Worm (Caenorhabditis elegans) whole organism, L1 larva: Measurements from ENCODE around the gene C45E5.1.

ENCODE experiments used
- C16A3.4 ChIP-seq: fragments of 150-350 bp; optimal IDR thresholded peaks from 2 replicates; lab custom pipeline; 2014; ENCODE audit warnings: missing biosample characterization, missing genetic modification characterization
- aha-1 ChIP-seq: fragments of 150-350 bp; optimal IDR thresholded peaks from 2 replicates; lab custom pipeline; 2014; ENCODE audit warnings: missing biosample characterization, missing genetic modification characterization
- dpl-1 ChIP-seq, 3 experiments: fragments of 150-350 bp in 2 of 3; sonication (generic microtip) in 1 of 3; optimal IDR thresholded peaks; 2 replicates each; lab custom pipeline; 2014 to 2017; ENCODE audit warnings: missing biosample characterization in 3 of 3, missing genetic modification characterization in 3 of 3, missing genetic modification reagents in 3 of 3
- egl-13 ChIP-seq: sonication (generic microtip); optimal IDR thresholded peaks from 2 replicates; lab custom pipeline; 2016; ENCODE audit warnings: missing genotype, missing genetic modification reagents, missing genetic modification characterization, missing compliant biosample characterization
- egl-27 ChIP-seq, 2 experiments: fragments of 150-350 bp in 1 of 2; sonication (generic microtip); optimal IDR thresholded peaks; 3 replicates each; lab custom pipeline; 2017 to 2018; ENCODE audit warnings: missing biosample characterization in 2 of 2, missing genetic modification characterization in 2 of 2, missing genetic modification reagents in 2 of 2
- elt-2 ChIP-seq: sonication (generic microtip); optimal IDR thresholded peaks from 2 replicates; lab custom pipeline; 2016; ENCODE audit warnings: missing genetic modification characterization, mild to moderate bottlenecking, inconsistent platforms, missing compliant biosample characterization, missing genetic modification reagents
- fos-1 ChIP-seq: fragments of 150-350 bp; optimal IDR thresholded peaks from 2 replicates; lab custom pipeline; 2014; ENCODE audit warnings: missing biosample characterization, missing genetic modification characterization
- jun-1 ChIP-seq: fragments of 150-350 bp; optimal IDR thresholded peaks from 2 replicates; lab custom pipeline; 2014; ENCODE audit warnings: missing biosample characterization, missing genetic modification reagents, missing genetic modification characterization
- mdl-1 ChIP-seq, 2 experiments: fragments of 150-350 bp; optimal IDR thresholded peaks; 2 replicates each; lab custom pipeline; 2014 to 2017; ENCODE audit warnings: missing biosample characterization in 2 of 2, missing genetic modification characterization in 2 of 2, inconsistent platforms in 1 of 2
- mef-2 ChIP-seq: fragments of 150-350 bp; optimal IDR thresholded peaks from 2 replicates; lab custom pipeline; 2014; ENCODE audit warnings: missing biosample characterization, missing genetic modification characterization
- sox-4 ChIP-seq: sonication (generic microtip); optimal IDR thresholded peaks from 2 replicates; lab custom pipeline; 2016; ENCODE audit warnings: missing genetic modification characterization, missing compliant biosample characterization
- unc-130 ChIP-seq: fragments of 150-350 bp; optimal IDR thresholded peaks from 2 replicates; lab custom pipeline; 2017; ENCODE audit warnings: missing biosample characterization, missing genetic modification characterization, inconsistent platforms

DNA sequence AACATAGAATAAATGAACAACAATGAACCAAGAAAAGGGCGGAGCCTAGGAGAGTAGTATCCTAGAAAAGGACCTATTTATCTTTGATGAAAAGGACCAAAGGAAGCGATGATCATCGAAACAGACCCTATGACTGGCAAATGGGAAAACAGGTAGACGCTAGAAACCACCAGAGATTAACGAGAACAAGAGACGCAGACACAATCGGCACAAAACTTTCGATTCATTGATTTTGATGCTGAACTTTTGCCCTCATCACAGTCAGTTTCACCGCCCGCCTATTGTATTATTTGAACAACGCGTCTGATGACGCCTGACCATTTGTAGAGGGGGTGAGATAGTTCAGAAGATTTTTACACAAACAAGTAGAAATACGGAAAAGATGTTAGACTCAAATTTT, 21.4 kb downstream of the C45E5.1 start:
- TF ChIP-seq unc-130 (tag; lab: Kevin White, UChicago) (no peak), C16A3.4 (tag; lab: Kevin White, UChicago) (no peak), mdl-1 (tag; optimal IDR thresholded peaks at IDR 0.05; lab: Kevin White, UChicago) (peak in 1 of 2 experiments; percentile 40), egl-27 (tag; optimal IDR thresholded peaks at IDR 0.05; lab: Kevin White, UChicago) (no peak), fos-1 (tag; lab: Kevin White, UChicago) (no peak), dpl-1 (GFP tag; optimal IDR thresholded peaks at IDR 0.05; lab: Kevin White, UChicago) (peak in 2 of 3 experiments; percentile 20), egl-13 (tag; lab: Kevin White, UChicago) (no peak), jun-1 (tag; lab: Kevin White, UChicago) (no peak), sox-4 (no peak), aha-1 (tag; lab: Kevin White, UChicago) (no peak), mef-2 (tag; lab: Kevin White, UChicago) (no peak), elt-2 (no peak)
